Worm (Caenorhabditis elegans): Measurements from ENCODE around the gene epc-1.

The epc-1 gene

DNA sequence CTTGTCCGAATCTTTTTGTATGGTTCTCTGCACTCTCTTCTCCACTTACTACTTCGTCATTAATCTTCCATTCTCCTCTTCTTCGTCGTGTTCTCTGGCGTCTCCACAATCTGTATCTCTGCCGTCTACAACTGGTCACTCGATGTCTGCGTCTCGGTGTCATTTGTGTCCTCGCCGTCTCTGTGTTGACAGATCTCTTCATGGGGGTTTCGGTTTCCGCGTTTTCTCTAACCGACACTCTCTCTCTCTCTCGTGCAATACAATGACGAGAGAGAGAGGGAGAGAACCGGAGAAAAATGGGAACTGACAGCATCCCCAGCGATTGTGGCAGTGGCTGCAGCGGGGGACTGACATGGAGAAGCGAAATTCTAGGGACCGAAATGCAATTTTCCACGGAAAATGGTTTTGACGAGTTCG lies 4.1 kb upstream of the epc-1 start (continued):
- TF ChIP-seq repo-1 (tag; optimal IDR thresholded peaks at IDR 0.05) (peak; percentile 48), unc-62 (GFP tag; optimal IDR thresholded peaks at IDR 0.05) (peak; percentile 96), pbrm-1 (GFP tag; IDR thresholded peaks at IDR 0.05) (peak; percentile 94), cebp-1 (GFP tag; IDR thresholded peaks at IDR 0.05) (peak; percentile 66), cebp-1 (tag; optimal IDR thresholded peaks at IDR 0.05) (peak; percentile 94), mel-28 (tag; optimal IDR thresholded peaks at IDR 0.05; ENCODE audit: borderline replicate concordance) (no peak), ztf-22 (GFP tag; optimal IDR thresholded peaks at IDR 0.05) (peak; percentile 98), ztf-25 (GFP tag; IDR thresholded peaks at IDR 0.05) (no peak), F55B11.4 (tag; optimal IDR thresholded peaks at IDR 0.05; ENCODE audit: borderline replicate concordance, insufficient read depth) (no peak), nhr-80 (tag; optimal IDR thresholded peaks at IDR 0.05) (peak; percentile 97), B0336.3 (GFP tag; IDR thresholded peaks at IDR 0.05) (peak; percentile 94), T26A5.8 (tag; optimal IDR thresholded peaks at IDR 0.05) (no peak), madf-3 (GFP tag; IDR thresholded peaks at IDR 0.05) (peak; percentile 94), nhr-179 (tag; optimal IDR thresholded peaks at IDR 0.05) (no peak), snpc-4 (GFP tag; optimal IDR thresholded peaks at IDR 0.05) (peak; percentile 30), snpc-4 (tag; optimal IDR thresholded peaks at IDR 0.05) (peak; percentile 41 to 78 (median 64)), Y79H2A.3 (GFP tag; conservative IDR thresholded peaks at IDR 0.05) (no peak), F37B4.10 (GFP tag; IDR thresholded peaks at IDR 0.05) (no peak), lin-54 (GFP tag; optimal IDR thresholded peaks at IDR 0.05) (peak; percentile 78), let-526 (GFP tag; IDR thresholded peaks at IDR 0.05) (peak; percentile 95), F22D6.2 (tag; optimal IDR thresholded peaks at IDR 0.05) (peak; percentile 84), lin-26 (GFP tag; IDR thresholded peaks at IDR 0.05) (peak; percentile 69; the same call in 1 of the 2 replicates), F52B5.7 (tag; optimal IDR thresholded peaks at IDR 0.05) (peak; percentile 78), ceh-58 (GFP tag; IDR thresholded peaks at IDR 0.05) (no peak), rpc-1 (optimal IDR thresholded peaks at IDR 0.05) (peak; percentile 17), rpc-1 (tag; optimal IDR thresholded peaks at IDR 0.05) (no peak), die-1 (tag; optimal IDR thresholded peaks at IDR 0.05) (peak; percentile 74), lir-1 (GFP tag; conservative IDR thresholded peaks at IDR 0.05) (peak; percentile 89), C17E4.6 (GFP tag; IDR thresholded peaks at IDR 0.05) (peak; percentile 27; the same call in 1 of the 2 replicates), egl-44 (GFP tag; IDR thresholded peaks at IDR 0.05) (0 out of 2 replicates have a peak, but pooled peaks have one; percentile 64), chd-7 (tag; optimal IDR thresholded peaks at IDR 0.05) (peak; percentile 98), tbx-9 (tag; optimal IDR thresholded peaks at IDR 0.05; ENCODE audit: borderline replicate concordance) (no peak), hlh-26 (GFP tag; conservative IDR thresholded peaks at IDR 0.05) (no peak), ceh-40 (GFP tag; IDR thresholded peaks at IDR 0.05) (no peak), F10E7.11 (tag; optimal IDR thresholded peaks at IDR 0.05) (no peak), gei-17 (GFP tag; optimal IDR thresholded peaks at IDR 0.05) (peak; percentile 81), ztf-26 (tag; optimal IDR thresholded peaks at IDR 0.05) (peak; percentile 93), ztf-28 (GFP tag; IDR thresholded peaks at IDR 0.05) (no peak), ceh-79 (tag; optimal IDR thresholded peaks at IDR 0.05) (no peak), nfya-2 (GFP tag; IDR thresholded peaks at IDR 0.05) (no peak), B0035.1 (tag; optimal IDR thresholded peaks at IDR 0.05) (peak; percentile 87), lin-35 (GFP tag; optimal IDR thresholded peaks at IDR 0.05) (peak in 2 of 3 experiments; percentile 62 to 93), aptf-3 (GFP tag; IDR thresholded peaks at IDR 0.05) (no peak), snpc-3.4 (tag; optimal IDR thresholded peaks at IDR 0.05) (no peak), pha-4 (tag; optimal IDR thresholded peaks at IDR 0.05) (peak; percentile 99), K11D2.4 (GFP tag; IDR thresholded peaks at IDR 0.05) (peak; percentile 95), ets-4 (GFP tag; optimal IDR thresholded peaks at IDR 0.05) (peak; percentile 82), Y53G8AR.9 (GFP tag; conservative IDR thresholded peaks at IDR 0.05) (peak; percentile 87), zim-3 (tag; optimal IDR thresholded peaks at IDR 0.05) (no peak), Y67H2A.10 (GFP tag; conservative IDR thresholded peaks at IDR 0.05) (peak; percentile 77)
